Worm (Caenorhabditis elegans) whole organism, early embryonic: ENCODE results near the gene grl-25.
"Not testable (repeated sequence)": the region's sequence is repeated elsewhere in the genome, so short reads cannot be mapped to it uniquely, and the experiment has no call there.

ENCODE experiments used
- B0310.2 ChIP-seq: sonication (generic microtip); optimal IDR thresholded peaks from 2 replicates; lab custom pipeline; 2016; ENCODE audit warnings: mild to moderate bottlenecking, missing genetic modification characterization, missing compliant biosample characterization
- F13C5.2 ChIP-seq: sonication (generic microtip); optimal IDR thresholded peaks from 2 replicates; lab custom pipeline; 2017; ENCODE audit warnings: mild to moderate bottlenecking, missing genetic modification characterization, inconsistent platforms, missing compliant biosample characterization
- aly-1 ChIP-seq: sonication (generic microtip); optimal IDR thresholded peaks from 2 replicates; lab custom pipeline; 2016; ENCODE audit warnings: missing genetic modification characterization, missing compliant biosample characterization
- ama-1 ChIP-seq: fragments of 150-350 bp; optimal IDR thresholded peaks from 2 replicates; lab custom pipeline; 2014
- ceh-13 ChIP-seq: fragments of 200-800 bp; sonication (Bioruptor generic); optimal IDR thresholded peaks from 2 replicates; lab custom pipeline; 2018; ENCODE audit warnings: mild to moderate bottlenecking, missing genetic modification characterization, missing compliant biosample characterization
- ceh-36 ChIP-seq: sonication (generic microtip); optimal IDR thresholded peaks from 2 replicates; lab custom pipeline; 2016; ENCODE audit warnings: missing genetic modification characterization, inconsistent platforms, missing compliant biosample characterization
- ets-7 ChIP-seq: sonication (generic microtip); optimal IDR thresholded peaks from 2 replicates; lab custom pipeline; 2016; ENCODE audit warnings: missing genotype, missing genetic modification characterization, missing compliant biosample characterization
- flt-1 ChIP-seq: fragments of 200-800 bp; sonication (Bioruptor generic); IDR thresholded peaks from 2 replicates; pipeline ENCODE4 v1.3.6; 2022; ENCODE audit warnings: missing genetic modification characterization, missing compliant biosample characterization
- hmbx-1 ChIP-seq: sonication (generic microtip); optimal IDR thresholded peaks from 2 replicates; lab custom pipeline; 2016; ENCODE audit warnings: mild to moderate bottlenecking, missing genetic modification characterization, missing compliant biosample characterization
- hmg-4 ChIP-seq: fragments of 200-800 bp; sonication (Bioruptor generic); optimal IDR thresholded peaks from 2 replicates; lab custom pipeline; 2018; ENCODE audit warnings: mild to moderate bottlenecking, missing genetic modification characterization, missing compliant biosample characterization
- hnd-1 ChIP-seq: sonication (generic microtip); optimal IDR thresholded peaks from 2 replicates; lab custom pipeline; 2016; ENCODE audit warnings: missing genetic modification characterization, missing compliant biosample characterization
- pes-1 ChIP-seq: fragments of 200-800 bp; sonication (Bioruptor generic); IDR thresholded peaks from 2 replicates; pipeline ENCODE4 v1.3.6; 2022; ENCODE audit warnings: missing genetic modification reagents, missing genetic modification characterization, missing compliant biosample characterization
- scrt-1 ChIP-seq: fragments of 200-800 bp; sonication (Bioruptor generic); IDR thresholded peaks from 2 replicates; pipeline ENCODE4 v1.3.6; 2022; ENCODE audit warnings: missing genetic modification characterization, missing compliant biosample characterization
- sea-1 ChIP-seq: fragments of 200-800 bp; sonication (Bioruptor generic); conservative IDR thresholded peaks from 2 replicates; pipeline ENCODE4 v1.3.6; 2022; ENCODE audit warnings: missing genetic modification characterization, missing compliant biosample characterization
- tbx-11 ChIP-seq: fragments of 200-800 bp; sonication (Bioruptor generic); IDR thresholded peaks from 2 replicates; pipeline ENCODE4 v1.3.6; 2022; ENCODE audit warnings: missing genetic modification characterization, missing compliant biosample characterization
- tbx-37 ChIP-seq: fragments of 200-800 bp; sonication (Bioruptor generic); conservative IDR thresholded peaks from 2 replicates; pipeline ENCODE4 v1.3.6; 2022; ENCODE audit warnings: missing genetic modification reagents, missing genetic modification characterization, missing compliant biosample characterization
- tra-4 ChIP-seq: sonication (generic microtip); optimal IDR thresholded peaks from 2 replicates; lab custom pipeline; 2017; ENCODE audit warnings: missing genetic modification characterization, missing compliant biosample characterization

Gene grl-25

DNA sequence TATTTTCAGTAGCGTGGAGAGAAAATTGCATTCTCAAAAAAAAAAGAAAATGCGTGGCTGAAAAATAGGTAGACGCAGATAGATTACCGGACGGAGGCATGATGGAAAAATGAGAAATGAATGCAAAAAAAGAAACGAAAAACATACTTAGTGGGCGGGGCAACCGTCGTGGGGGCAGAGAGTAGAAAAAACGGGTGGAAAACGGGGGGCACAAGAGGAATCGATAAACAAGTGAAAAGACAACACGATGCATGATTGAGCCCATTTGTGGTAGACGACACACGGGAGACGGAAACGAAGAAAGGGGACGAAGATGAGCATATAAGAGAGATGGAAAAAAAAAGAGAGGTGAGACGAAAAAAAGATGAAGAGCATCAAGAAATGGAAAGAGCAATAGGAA, 26.5 kb downstream of the grl-25 start:
- TF ChIP-seq scrt-1 (0 out of 2 replicates have a peak, but pooled peaks have one; percentile 30), F13C5.2 (tag; lab: Kevin White, UChicago) (no peak)

DNA sequence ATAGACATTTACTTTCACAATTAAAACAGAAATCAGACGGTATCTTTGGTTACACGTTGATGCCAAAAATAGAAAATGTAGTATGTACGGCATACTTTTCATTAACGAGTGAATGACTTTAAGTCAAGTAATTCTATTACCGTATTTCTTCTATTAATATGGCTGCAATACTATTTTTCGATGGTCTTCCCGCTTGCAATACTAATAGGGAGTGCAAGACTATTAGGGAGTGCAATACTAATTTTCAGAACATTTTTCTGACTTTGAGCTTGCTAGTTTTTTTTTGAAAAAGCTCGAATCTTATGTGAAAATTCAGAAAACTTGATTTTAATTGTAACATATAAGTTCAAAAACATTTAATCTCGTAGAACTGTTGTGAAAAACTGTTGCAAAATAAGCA, 27.7 kb downstream of the grl-25 start, which contains the start of gene R08D7.7:
Gene R08D7.7 (plus strand): TSS at position 301 of the 400 bp plus-strand sequence.
- not testable (repeated sequence) for TF ChIP-seq aly-1 (tag; lab: Kevin White, UChicago); tbx-11 (GFP tag; lab: Robert Waterston, UW); pes-1

DNA sequence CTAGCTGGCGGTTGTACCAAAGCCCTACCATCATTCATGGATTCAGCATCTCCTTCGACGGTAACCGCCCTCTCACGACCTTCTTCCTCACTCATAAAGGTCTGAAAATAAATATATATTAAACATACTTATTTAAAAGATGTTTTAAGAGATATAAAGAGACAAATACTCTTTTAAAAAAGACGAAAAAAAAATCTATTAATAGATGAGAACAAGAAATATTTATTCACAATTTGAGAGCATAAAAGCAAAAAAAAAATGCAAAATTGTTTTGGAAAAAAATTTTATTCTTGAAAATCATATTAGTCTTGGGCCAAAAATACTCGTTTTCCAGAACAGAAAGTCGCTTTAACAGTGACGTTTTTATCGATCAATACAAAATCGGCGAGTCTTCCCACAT, 34.6 kb downstream of the grl-25 start, which contains the start of gene skat-1:
Gene skat-1 (minus strand): TSS at position 101 of the 400 bp plus-strand sequence.
- TF ChIP-seq ets-7 (no peak), pes-1 (no peak), B0310.2 (tag; lab: Kevin White, UChicago) (no peak), ceh-36 (tag; lab: Kevin White, UChicago) (no peak), tbx-11 (GFP tag; lab: Robert Waterston, UW) (no peak)

DNA sequence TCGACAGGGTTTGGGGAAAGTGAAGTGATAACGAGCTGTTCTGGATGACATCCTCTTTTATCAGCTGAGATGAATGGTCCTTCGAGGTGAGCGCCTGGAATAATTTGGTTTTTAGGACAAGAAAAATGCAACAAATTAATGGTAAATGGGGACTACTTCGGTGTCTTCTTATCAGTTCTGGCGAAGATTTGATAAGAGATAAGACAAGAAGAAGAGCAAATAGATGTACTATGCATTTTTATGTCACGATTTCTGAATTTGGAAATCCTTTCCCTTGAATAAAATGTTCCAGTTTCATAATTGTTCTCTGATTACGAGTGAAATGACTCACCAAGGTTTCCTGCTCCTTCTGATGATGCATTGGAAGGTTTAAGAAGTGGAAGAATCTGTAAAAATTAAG, 35.7 kb downstream of the grl-25 start:
- TF ChIP-seq ceh-13 (GFP tag; lab: Kevin White, UChicago) (no peak), hmg-4 (no peak), F13C5.2 (tag; lab: Kevin White, UChicago) (no peak)

DNA sequence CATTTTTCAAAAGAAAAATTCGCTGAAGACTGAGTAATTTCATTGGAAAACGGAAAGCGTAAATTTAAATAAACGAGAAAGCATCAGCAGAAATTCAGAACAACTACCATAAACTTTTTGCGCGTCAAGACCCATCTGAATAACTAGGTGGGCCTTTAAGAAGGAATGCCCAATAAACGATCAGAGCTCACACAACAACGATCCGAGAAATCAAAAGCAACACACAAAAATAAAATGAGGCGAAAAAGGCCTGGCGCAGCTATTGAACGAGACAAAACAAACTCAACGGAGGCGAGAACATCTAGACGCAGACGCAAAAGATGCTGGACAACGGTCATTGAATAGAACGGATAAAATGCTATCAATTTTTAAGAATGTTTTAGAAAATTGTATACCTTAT, 36.8 kb downstream of the grl-25 start:
- TF ChIP-seq hnd-1 (tag; lab: Kevin White, UChicago) (no peak), pes-1 (no peak), scrt-1 (no peak)

DNA sequence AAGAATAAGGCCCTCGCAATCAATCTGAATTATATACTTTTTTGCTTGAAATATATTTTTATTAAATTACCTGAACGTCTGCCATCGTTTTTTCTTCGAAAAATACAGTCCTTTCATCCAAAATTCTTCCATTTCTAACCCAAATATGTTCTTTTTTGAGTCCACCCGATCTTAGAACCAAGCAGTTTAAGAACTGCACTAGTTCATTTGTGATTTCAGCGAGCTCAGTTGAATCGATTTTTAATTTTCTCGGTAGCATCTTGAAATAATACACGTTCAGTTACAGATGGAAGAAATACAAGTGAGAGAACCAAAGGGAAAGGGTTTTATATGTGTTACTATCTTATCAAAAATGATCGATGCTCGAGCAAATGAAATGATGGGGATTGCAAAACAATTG, 37.4 kb downstream of the grl-25 start, which contains the start of gene F59B2.3:
Gene F59B2.3 (minus strand): TSS at position 259 of the 400 bp plus-strand sequence.
- no peak for TF ChIP-seq ceh-36 (tag; lab: Kevin White, UChicago)
- TF ChIP-seq F13C5.2 (tag; lab: Kevin White, UChicago), result no peak
- TF ChIP-seq flt-1 (GFP tag; lab: Robert Waterston, UW), result no peak
- no peak for TF ChIP-seq hmg-4
- TF ChIP-seq sea-1 (GFP tag; lab: Robert Waterston, UW), result no peak
- no peak for TF ChIP-seq B0310.2 (tag; lab: Kevin White, UChicago)
- no peak for TF ChIP-seq ets-7
- no peak for TF ChIP-seq hmbx-1 (tag; lab: Kevin White, UChicago)
- TF ChIP-seq pes-1, result no peak
- TF ChIP-seq ama-1 (lab: Kevin White, UChicago), result no peak
- TF ChIP-seq scrt-1, result no peak
- TF ChIP-seq hnd-1 (tag; lab: Kevin White, UChicago), result no peak
- no peak for TF ChIP-seq tra-4
- TF ChIP-seq tbx-37, result no peak
- no peak for TF ChIP-seq ceh-13 (GFP tag; lab: Kevin White, UChicago)
- TF ChIP-seq tbx-11 (GFP tag; lab: Robert Waterston, UW), result no peak
- no peak for TF ChIP-seq aly-1 (tag; lab: Kevin White, UChicago)

DNA sequence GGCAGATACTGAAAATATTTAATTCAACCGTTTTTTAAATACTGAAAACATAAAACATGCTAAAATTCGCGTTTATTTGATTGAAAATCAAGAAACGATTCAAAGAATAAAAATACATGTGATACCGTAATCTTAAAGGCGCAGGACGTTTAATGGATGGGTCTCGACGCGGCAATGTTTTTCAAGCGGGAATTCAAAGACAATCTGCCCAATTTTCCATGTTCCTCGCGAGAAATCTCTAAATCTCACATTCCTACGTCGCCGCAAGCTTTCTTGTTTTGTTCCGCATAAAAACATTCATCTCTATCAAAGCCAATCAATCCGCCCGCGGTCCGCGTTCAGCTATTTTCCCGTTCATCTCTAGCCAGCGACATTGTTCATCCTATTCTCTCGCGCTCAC, 39.4 kb downstream of the grl-25 start:
- TF ChIP-seq ceh-36 (tag; lab: Kevin White, UChicago), result no peak
- TF ChIP-seq hnd-1 (tag; lab: Kevin White, UChicago), result no peak
- no peak for TF ChIP-seq tbx-37
- TF ChIP-seq aly-1 (tag; lab: Kevin White, UChicago), result no peak
- TF ChIP-seq tra-4, result no peak

DNA sequence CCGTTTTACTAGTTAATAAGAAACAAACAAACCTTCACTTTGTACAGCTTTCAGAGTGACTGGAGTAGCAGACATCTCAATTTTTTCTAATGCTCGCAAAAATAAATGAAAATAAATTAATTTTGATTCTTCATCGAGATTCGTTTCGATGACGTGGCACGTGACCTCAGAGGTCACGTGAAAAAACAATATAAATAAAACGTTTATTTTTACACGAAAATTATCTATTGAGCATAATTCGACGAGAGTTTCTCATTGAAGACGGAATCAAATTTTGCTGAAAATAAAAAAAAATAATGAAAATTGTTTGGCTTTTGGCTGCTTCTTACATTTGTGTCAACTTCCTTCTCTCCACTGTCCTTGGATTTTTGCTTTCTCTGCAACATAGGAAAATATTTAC, 39.8 kb downstream of the grl-25 start, which contains the start of gene rpn-6.2:
Gene rpn-6.2 (minus strand): TSS at position 101 of the 400 bp plus-strand sequence.
- TF ChIP-seq tbx-11 (GFP tag; lab: Robert Waterston, UW), result no peak
- TF ChIP-seq tra-4, result no peak
- no peak for TF ChIP-seq hmbx-1 (tag; lab: Kevin White, UChicago)

DNA sequence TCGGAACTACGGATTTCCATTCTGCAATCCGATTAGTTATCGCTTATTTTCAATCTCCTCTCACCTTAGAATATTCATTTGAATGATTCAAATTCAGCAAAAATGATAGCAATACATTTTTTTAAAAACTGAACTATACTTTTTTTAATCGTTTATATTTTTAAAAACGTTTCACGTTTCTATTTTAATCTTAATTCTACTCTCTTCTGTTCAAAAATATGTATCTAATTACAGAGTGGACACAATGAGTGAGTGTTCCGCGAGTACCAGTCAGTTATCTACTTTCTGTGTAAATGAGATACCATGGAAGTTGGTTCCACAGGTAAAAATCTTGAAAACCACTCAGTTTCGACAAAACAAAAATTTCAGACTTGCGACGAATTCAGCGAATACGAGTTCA, 40.5 kb downstream of the grl-25 start, which contains the start of the genes F59B2.15 and zif-1:
Gene F59B2.15 (minus strand): TSS at position 101 of the 400 bp plus-strand sequence.
Gene zif-1 (plus strand): TSS at position 235 of the 400 bp plus-strand sequence.
- TF ChIP-seq sea-1 (GFP tag; lab: Robert Waterston, UW) (no peak), aly-1 (tag; lab: Kevin White, UChicago) (no peak), F13C5.2 (tag; lab: Kevin White, UChicago) (no peak), ets-7 (no peak), ama-1 (lab: Kevin White, UChicago) (no peak), B0310.2 (tag; lab: Kevin White, UChicago) (no peak), flt-1 (GFP tag; lab: Robert Waterston, UW) (no peak), hmg-4 (no peak), ceh-13 (GFP tag; lab: Kevin White, UChicago) (no peak)

DNA sequence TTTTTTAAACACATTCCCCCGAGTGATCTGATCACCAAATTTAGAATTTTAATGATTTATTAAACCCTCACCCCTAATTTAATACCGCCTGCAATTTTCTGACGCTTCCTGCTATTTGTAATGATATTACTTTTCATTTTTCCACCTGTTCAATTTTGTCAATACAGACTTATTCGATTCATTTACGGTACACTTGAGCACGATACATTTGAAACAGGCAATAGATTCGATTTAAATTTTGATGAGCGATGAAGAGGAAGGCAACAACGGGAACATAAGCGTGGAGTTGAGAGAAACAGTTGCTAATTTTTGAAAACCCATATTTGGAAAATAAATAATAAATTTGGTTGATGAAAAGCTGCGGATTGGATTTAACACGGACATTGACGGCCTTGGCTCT, 42.6 kb downstream of the grl-25 start:
- TF ChIP-seq pes-1, result no peak
- TF ChIP-seq ets-7, result no peak
- no peak for TF ChIP-seq scrt-1
- no peak for TF ChIP-seq tbx-11 (GFP tag; lab: Robert Waterston, UW)
- TF ChIP-seq ceh-36 (tag; lab: Kevin White, UChicago), result no peak
- no peak for TF ChIP-seq hnd-1 (tag; lab: Kevin White, UChicago)
- no peak for TF ChIP-seq tbx-37
- no peak for TF ChIP-seq F13C5.2 (tag; lab: Kevin White, UChicago)
- no peak for TF ChIP-seq B0310.2 (tag; lab: Kevin White, UChicago)
- no peak for TF ChIP-seq hmbx-1 (tag; lab: Kevin White, UChicago)
- TF ChIP-seq ama-1 (lab: Kevin White, UChicago), result no peak
- no peak for TF ChIP-seq flt-1 (GFP tag; lab: Robert Waterston, UW)
- TF ChIP-seq ceh-13 (GFP tag; lab: Kevin White, UChicago), result no peak
- TF ChIP-seq aly-1 (tag; lab: Kevin White, UChicago), result no peak
